Fruit fly (Drosophila melanogaster): ENCODE data around the gene CarT.

CarT gene

DNA sequence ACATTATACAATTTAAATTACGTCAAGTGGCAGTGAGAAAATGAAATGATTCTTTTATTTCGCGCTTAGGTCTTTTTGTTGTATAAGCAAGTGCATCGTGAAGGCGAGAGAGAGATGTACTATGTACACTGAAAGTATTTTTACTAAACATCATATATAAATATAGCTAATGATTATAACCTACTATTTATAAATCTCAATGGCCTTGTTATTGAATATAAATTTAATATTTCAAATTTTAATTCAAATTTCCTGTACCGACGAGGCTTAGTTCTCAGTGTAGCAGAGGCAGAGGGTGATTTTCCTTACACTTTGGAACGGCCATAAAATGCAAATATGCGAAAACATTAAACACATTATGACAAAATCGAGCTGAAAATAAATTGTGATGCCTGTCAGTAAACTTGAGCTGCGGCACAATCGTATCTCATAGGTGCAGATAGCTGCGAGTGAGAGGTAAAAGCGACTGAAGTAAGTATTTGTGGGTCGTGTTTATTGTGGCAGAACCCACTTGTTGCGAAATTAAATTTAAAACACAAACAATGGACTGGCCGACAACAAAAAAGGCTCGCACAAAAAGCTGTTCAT is 32.0 kb upstream of the CarT start (continued):
- peak in 1 of 3 experiments; percentile 39 for TF ChIP-seq lola (GFP tag; optimal IDR thresholded peaks at IDR 0.05)
- no peak for TF ChIP-seq grn (GFP tag; optimal IDR thresholded peaks at IDR 0.05)
- TF ChIP-seq fru (optimal IDR thresholded peaks at IDR 0.05): no peak
- peak; percentile 1 for TF ChIP-seq CG6813 (GFP tag; optimal IDR thresholded peaks at IDR 0.05)
- no peak for TF ChIP-seq zf30C (GFP tag; optimal IDR thresholded peaks at IDR 0.05)
- no peak for TF ChIP-seq CG7357 (GFP tag; IDR thresholded peaks at IDR 0.05)
- peak; percentile 30 for TF ChIP-seq Fer3 (tag; optimal IDR thresholded peaks at IDR 0.05)
- TF ChIP-seq mam (GFP tag; optimal IDR thresholded peaks at IDR 0.05): no peak
- TF ChIP-seq CG8089 (GFP tag; optimal IDR thresholded peaks at IDR 0.05): no peak
- TF ChIP-seq p53 (GFP tag; optimal IDR thresholded peaks at IDR 0.05): no peak
- TF ChIP-seq h (optimal IDR thresholded peaks at IDR 0.05): no peak
- no peak for TF ChIP-seq CG9437 (GFP tag; optimal IDR thresholded peaks at IDR 0.05)
- TF ChIP-seq Oli (tag; optimal IDR thresholded peaks at IDR 0.05): peak; percentile 50
- no peak for TF ChIP-seq chm (GFP tag; IDR thresholded peaks at IDR 0.05)
- TF ChIP-seq br (optimal IDR thresholded peaks at IDR 0.05): no peak
- no peak for TF ChIP-seq Jarid2 (GFP tag; optimal IDR thresholded peaks at IDR 0.05)
- TF ChIP-seq CG3065 (GFP tag; optimal IDR thresholded peaks at IDR 0.05): no peak
- TF ChIP-seq jumu (GFP tag; optimal IDR thresholded peaks at IDR 0.05): no peak
- TF ChIP-seq CG17802 (tag; optimal IDR thresholded peaks at IDR 0.05): no peak
- TF ChIP-seq CG31224 (GFP tag; IDR thresholded peaks at IDR 0.05): no peak
- peak; percentile 16; the same call in 1 of the 2 replicates for TF ChIP-seq CG32772 (GFP tag; IDR thresholded peaks at IDR 0.05)
- TF ChIP-seq CG11085 (GFP tag; IDR thresholded peaks at IDR 0.05): no peak
- no peak for TF ChIP-seq Lhr (GFP tag; optimal IDR thresholded peaks at IDR 0.05)
- no peak for TF ChIP-seq yki (optimal IDR thresholded peaks at IDR 0.05)
- TF ChIP-seq cwo (GFP tag; optimal IDR thresholded peaks at IDR 0.05): peak; percentile 30
- TF ChIP-seq chn (GFP tag; optimal IDR thresholded peaks at IDR 0.05): no peak
- TF ChIP-seq corto (GFP tag; optimal IDR thresholded peaks at IDR 0.05): no peak
- no peak for TF ChIP-seq al (GFP tag; IDR thresholded peaks at IDR 0.05)
- TF ChIP-seq CG11247 (GFP tag; IDR thresholded peaks at IDR 0.05): peak; percentile 7; the same call in 1 of the 2 replicates
- no peak for TF ChIP-seq CG16863 (GFP tag; optimal IDR thresholded peaks at IDR 0.05)
- TF ChIP-seq Eip74EF (GFP tag; optimal IDR thresholded peaks at IDR 0.05): peak in 1 of 2 experiments; percentile 23
- TF ChIP-seq wor (GFP tag; IDR thresholded peaks at IDR 0.05): no peak
- peak; percentile 64 for TF ChIP-seq CG7839 (tag; optimal IDR thresholded peaks at IDR 0.05)
- TF ChIP-seq Doc2 (GFP tag; IDR thresholded peaks at IDR 0.05): no peak
- TF ChIP-seq CG30431 (GFP tag; optimal IDR thresholded peaks at IDR 0.05): peak; percentile 23
- no peak for TF ChIP-seq emc (GFP tag; optimal IDR thresholded peaks at IDR 0.05)
- TF ChIP-seq CG3847 (GFP tag; IDR thresholded peaks at IDR 0.05): no peak
- no peak for TF ChIP-seq CG7987 (GFP tag; optimal IDR thresholded peaks at IDR 0.05)
- TF ChIP-seq Ada2b (GFP tag; IDR thresholded peaks at IDR 0.05): peak; percentile 48; the same call in 1 of the 2 replicates
- no peak for TF ChIP-seq Lim3 (GFP tag; IDR thresholded peaks at IDR 0.05)
- peak; percentile 37 for TF ChIP-seq CG13775 (GFP tag; optimal IDR thresholded peaks at IDR 0.05)
- no peak for TF ChIP-seq Ravus (GFP tag; IDR thresholded peaks at IDR 0.05)
- no peak for TF ChIP-seq CG2202 (tag; optimal IDR thresholded peaks at IDR 0.05)
- TF ChIP-seq CG5180 (GFP tag; optimal IDR thresholded peaks at IDR 0.05): no peak
- TF ChIP-seq ATbp (GFP tag; optimal IDR thresholded peaks at IDR 0.05): peak; percentile 18
- TF ChIP-seq scrt (GFP tag; optimal IDR thresholded peaks at IDR 0.05): no peak
- no peak for TF ChIP-seq Hsf (GFP tag; optimal IDR thresholded peaks at IDR 0.05)
- TF ChIP-seq Dad (GFP tag; optimal IDR thresholded peaks at IDR 0.05): no peak
- TF ChIP-seq PHDP (tag; optimal IDR thresholded peaks at IDR 0.05): peak; percentile 46
- TF ChIP-seq CG6683 (GFP tag; optimal IDR thresholded peaks at IDR 0.05): no peak
- peak; percentile 36 for TF ChIP-seq bcd (GFP tag; optimal IDR thresholded peaks at IDR 0.05)
- TF ChIP-seq CkIIα-i1 (GFP tag; IDR thresholded peaks at IDR 0.05): no peak
